Worm (Caenorhabditis elegans): ENCODE results near the gene nlp-69.

The nlp-69 gene

DNA sequence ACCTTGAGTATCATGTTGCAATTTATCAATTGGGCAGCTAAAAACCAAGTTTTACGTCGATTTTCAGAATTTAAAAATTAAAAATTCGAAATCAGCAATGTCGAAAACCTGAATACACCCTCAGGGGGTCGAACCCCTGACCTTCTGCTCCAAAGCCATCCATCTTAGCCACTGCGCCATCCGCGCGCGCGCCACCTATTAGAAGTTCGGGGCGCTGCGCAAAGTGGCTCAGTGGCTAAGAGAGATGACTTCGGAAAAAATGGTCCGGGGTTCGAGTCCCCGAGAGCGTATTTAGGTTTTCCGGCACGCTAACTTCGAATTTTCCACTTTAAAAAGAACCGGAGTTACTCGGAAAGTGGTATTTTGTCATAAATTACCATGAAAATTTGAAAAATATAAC, 29.6 kb upstream of the nlp-69 start:
- TF ChIP-seq aly-2 (tag; optimal IDR thresholded peaks at IDR 0.05) (no peak), lin-13 (GFP tag; optimal IDR thresholded peaks at IDR 0.05) (no peak), peb-1 (tag; optimal IDR thresholded peaks at IDR 0.05) (no peak), elt-1 (tag; optimal IDR thresholded peaks at IDR 0.05) (no peak), F13H6.1 (tag; optimal IDR thresholded peaks at IDR 0.05) (no peak), fos-1 (tag; optimal IDR thresholded peaks at IDR 0.05) (no peak), ceh-16 (tag; optimal IDR thresholded peaks at IDR 0.05) (no peak), mdl-1 (tag; optimal IDR thresholded peaks at IDR 0.05) (no peak), Y55F3AM.14 (GFP tag; optimal IDR thresholded peaks at IDR 0.05) (no peak), R02D3.7 (tag; optimal IDR thresholded peaks at IDR 0.05) (no peak), sem-4 (tag; optimal IDR thresholded peaks at IDR 0.05) (no peak), unc-62 (GFP tag; optimal IDR thresholded peaks at IDR 0.05) (no peak), mbf-1 (tag; optimal IDR thresholded peaks at IDR 0.05) (no peak), ama-1 (optimal IDR thresholded peaks at IDR 0.05) (no peak), unc-55 (GFP tag; optimal IDR thresholded peaks at IDR 0.05) (no peak), lin-11 (tag; optimal IDR thresholded peaks at IDR 0.05) (no peak), nhr-12 (tag; optimal IDR thresholded peaks at IDR 0.05) (no peak), nhr-11 (tag; optimal IDR thresholded peaks at IDR 0.05) (no peak), C34F6.9 (tag; optimal IDR thresholded peaks at IDR 0.05) (no peak)

DNA sequence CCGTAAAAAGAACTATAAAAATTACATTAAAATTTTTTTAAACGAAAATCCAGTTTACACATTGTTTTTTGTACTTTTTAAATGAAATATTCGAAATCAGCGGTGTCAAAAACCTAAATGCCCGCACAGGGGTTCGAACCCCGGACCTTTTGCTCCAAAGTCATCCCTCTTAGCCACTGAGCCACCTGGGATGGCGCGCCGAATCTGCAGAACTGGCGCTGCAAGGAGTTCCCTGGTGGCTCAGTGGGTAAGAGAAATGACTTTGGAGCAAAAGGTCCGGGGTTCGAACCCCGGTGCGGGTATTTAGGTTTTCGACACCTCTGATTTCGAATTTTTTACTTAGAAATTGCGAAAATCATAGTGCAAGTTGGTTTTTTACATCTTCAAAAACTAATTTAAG, 28.8 kb upstream of the nlp-69 start:
- TF ChIP-seq nhr-12 (tag; optimal IDR thresholded peaks at IDR 0.05) = no peak
- TF ChIP-seq blmp-1 (tag; optimal IDR thresholded peaks at IDR 0.05; ENCODE audit: insufficient read depth) = no peak

DNA sequence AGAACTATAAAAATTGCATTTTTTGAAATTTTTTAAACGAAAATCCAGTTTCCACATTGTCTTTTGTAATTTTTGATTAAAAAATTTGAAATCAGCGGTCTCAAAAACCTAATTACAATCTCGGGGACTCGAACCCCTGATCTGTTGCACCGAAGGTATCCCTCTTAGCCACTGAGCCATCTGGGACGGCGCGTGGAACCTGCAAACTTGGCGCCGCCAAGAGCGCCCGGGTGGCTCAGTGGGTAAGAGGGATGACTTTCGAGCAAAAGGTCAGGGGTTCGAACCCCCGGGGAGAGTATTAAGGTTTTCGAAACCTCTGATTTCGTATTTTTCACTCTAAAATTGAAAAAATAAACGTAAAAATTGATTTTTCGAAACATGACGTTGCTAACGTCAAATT, 28.2 kb upstream of the nlp-69 start:
- TF ChIP-seq fos-1 (tag; optimal IDR thresholded peaks at IDR 0.05) = no peak
- no peak for TF ChIP-seq unc-62 (GFP tag; optimal IDR thresholded peaks at IDR 0.05)
- no peak for TF ChIP-seq crh-2 (tag; optimal IDR thresholded peaks at IDR 0.05)
- no peak for TF ChIP-seq mbf-1 (tag; optimal IDR thresholded peaks at IDR 0.05)

DNA sequence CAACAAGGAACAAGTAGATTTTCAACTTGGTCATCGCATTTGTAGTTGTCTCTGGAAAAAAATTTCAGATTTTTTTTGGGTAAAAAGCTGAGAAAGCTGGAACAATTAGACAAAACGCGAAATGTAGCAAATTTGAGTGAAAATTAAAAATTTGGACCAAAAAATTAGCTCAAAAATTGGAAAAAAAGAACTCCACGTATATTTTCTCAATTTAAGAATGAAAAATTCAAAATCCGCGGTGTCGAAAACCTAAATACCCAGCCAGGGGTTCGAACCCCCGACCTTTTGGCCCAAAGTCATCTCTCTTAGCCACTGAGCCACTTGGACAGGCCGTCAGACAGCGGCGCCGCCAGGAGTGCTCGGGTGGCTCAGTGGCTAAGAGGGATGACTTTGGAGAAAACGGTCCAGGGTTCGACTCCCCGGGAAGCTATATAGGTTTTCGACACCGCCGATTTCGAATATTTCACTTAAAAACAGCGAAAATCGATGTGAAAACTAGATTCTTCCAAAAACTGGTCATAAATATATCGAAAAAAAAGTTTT, 25.9 kb upstream of the nlp-69 start, which contains the start of gene ncx-1:
ncx-1 (minus strand) TSS at position 51 of the 543 bp plus-strand sequence.
- TF ChIP-seq sem-4 (tag; optimal IDR thresholded peaks at IDR 0.05) = no peak
- TF ChIP-seq ceh-16 (tag; optimal IDR thresholded peaks at IDR 0.05) = no peak
- no peak for TF ChIP-seq blmp-1 (tag; optimal IDR thresholded peaks at IDR 0.05; ENCODE audit: insufficient read depth)
- no peak for TF ChIP-seq sma-3 (GFP tag; optimal IDR thresholded peaks at IDR 0.05)
- no peak for TF ChIP-seq skn-1 (tag; optimal IDR thresholded peaks at IDR 0.05)
- TF ChIP-seq lin-11 (tag; optimal IDR thresholded peaks at IDR 0.05) = no peak
- no peak for TF ChIP-seq nhr-23 (tag; optimal IDR thresholded peaks at IDR 0.05)
- no peak for TF ChIP-seq zag-1 (tag; optimal IDR thresholded peaks at IDR 0.05)
- TF ChIP-seq gmeb-1 (tag; optimal IDR thresholded peaks at IDR 0.05) = no peak
- no peak for TF ChIP-seq mdl-1 (tag; optimal IDR thresholded peaks at IDR 0.05)
- no peak for TF ChIP-seq ZK546.5 (tag; optimal IDR thresholded peaks at IDR 0.05)
- TF ChIP-seq lsy-2 (tag; optimal IDR thresholded peaks at IDR 0.05) = no peak
- TF ChIP-seq R02D3.7 (tag; optimal IDR thresholded peaks at IDR 0.05) = no peak
- no peak for TF ChIP-seq nhr-129 (tag; optimal IDR thresholded peaks at IDR 0.05)
- no peak for TF ChIP-seq nhr-11 (tag; optimal IDR thresholded peaks at IDR 0.05)
- no peak for TF ChIP-seq unc-39 (tag; optimal IDR thresholded peaks at IDR 0.05)

DNA sequence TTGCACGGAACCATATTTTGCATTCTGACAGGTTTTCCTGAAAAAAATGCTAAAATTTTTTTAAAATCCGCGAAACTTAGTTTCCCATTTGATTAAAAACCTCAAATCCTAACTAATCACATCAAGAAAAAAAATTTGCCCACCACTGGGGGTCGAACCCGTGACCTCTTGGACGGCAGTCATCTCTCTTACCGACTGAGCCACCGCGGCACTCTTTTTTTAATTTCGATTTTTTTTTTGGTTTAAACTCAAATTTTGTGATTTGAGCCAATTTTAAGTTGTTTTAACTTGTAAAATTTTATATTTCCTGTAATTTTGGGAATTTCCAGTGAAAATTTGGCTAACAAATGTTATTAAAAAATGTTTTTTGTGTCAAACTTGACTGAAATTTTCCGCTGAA, 25.0 kb upstream of the nlp-69 start:
- TF ChIP-seq peb-1 (tag; optimal IDR thresholded peaks at IDR 0.05) = no peak
- no peak for TF ChIP-seq nhr-23 (tag; optimal IDR thresholded peaks at IDR 0.05)
- TF ChIP-seq nhr-77 (tag; optimal IDR thresholded peaks at IDR 0.05) = no peak
- no peak for TF ChIP-seq gmeb-1 (tag; optimal IDR thresholded peaks at IDR 0.05)
- TF ChIP-seq C34F6.9 (tag; optimal IDR thresholded peaks at IDR 0.05) = no peak
- no peak for TF ChIP-seq ztf-11 (tag; optimal IDR thresholded peaks at IDR 0.05)
- TF ChIP-seq unc-39 (tag; optimal IDR thresholded peaks at IDR 0.05) = no peak
- no peak for TF ChIP-seq ceh-16 (tag; optimal IDR thresholded peaks at IDR 0.05)
- no peak for TF ChIP-seq lin-13 (GFP tag; optimal IDR thresholded peaks at IDR 0.05)
- no peak for TF ChIP-seq mab-5 (tag; optimal IDR thresholded peaks at IDR 0.05)
- TF ChIP-seq nhr-12 (tag; optimal IDR thresholded peaks at IDR 0.05) = no peak
- TF ChIP-seq skn-1 (tag; optimal IDR thresholded peaks at IDR 0.05) = no peak
- TF ChIP-seq mdl-1 (tag; optimal IDR thresholded peaks at IDR 0.05) = no peak
- TF ChIP-seq zag-1 (tag; optimal IDR thresholded peaks at IDR 0.05) = no peak
- TF ChIP-seq nhr-237 (tag; optimal IDR thresholded peaks at IDR 0.05) = no peak
- no peak for TF ChIP-seq aly-2 (tag; optimal IDR thresholded peaks at IDR 0.05)
- no peak for TF ChIP-seq mbf-1 (tag; optimal IDR thresholded peaks at IDR 0.05)
